ENCODE assay signal across 5 worm cellular contexts in genomic region chrX:6091967-6092366, ce11.
TF ChIP-seq lines count a peak whose summit lies in the region.

Gene hsp-3, minus strand, starts transcription at chrX:6092124.

TF ChIP-seq in whole organism, L1 larva, 84 proteins besides CTCF, POLR2A, EP300 and RAD21 (continues in another document):
- TF ChIP-seq irx-1 (tag; optimal IDR thresholded peaks at IDR 0.05; lab: Kevin White, UChicago) (peak; percentile 91), pqm-1 (tag; optimal IDR thresholded peaks at IDR 0.05; lab: Kevin White, UChicago) (peak; percentile 2), ceh-63 (GFP tag; optimal IDR thresholded peaks at IDR 0.05; lab: Kevin White, UChicago) (no peak), nhr-90 (tag; optimal IDR thresholded peaks at IDR 0.05; lab: Kevin White, UChicago; ENCODE audit: poor library complexity) (peak; percentile 98), tlp-1 (tag; optimal IDR thresholded peaks at IDR 0.05; lab: Kevin White, UChicago) (no peak), xbp-1 (tag; optimal IDR thresholded peaks at IDR 0.05; lab: Kevin White, UChicago) (peak; percentile 100), skn-1 (tag; optimal IDR thresholded peaks at IDR 0.05; lab: Kevin White, UChicago) (peak; percentile 96), unc-98 (GFP tag; IDR thresholded peaks at IDR 0.05; lab: Robert Waterston, UW) (peak; percentile 59; the same call in 1 of the 2 replicates), hlh-4 (tag; optimal IDR thresholded peaks at IDR 0.05; lab: Kevin White, UChicago) (peak; percentile 11), ceh-90 (tag; optimal IDR thresholded peaks at IDR 0.05; lab: Kevin White, UChicago) (no peak), lin-35 (GFP tag; optimal IDR thresholded peaks at IDR 0.05; lab: Kevin White, UChicago) (peak; percentile 87 to 92), pax-3 (tag; optimal IDR thresholded peaks at IDR 0.05; lab: Kevin White, UChicago) (peak; percentile 95), efl-3 (GFP tag; optimal IDR thresholded peaks at IDR 0.05; lab: Kevin White, UChicago) (peak; percentile 49), dpl-1 (GFP tag; optimal IDR thresholded peaks at IDR 0.05; lab: Kevin White, UChicago) (peak; percentile 67 to 80 (median 68)), grh-1 (GFP tag; IDR thresholded peaks at IDR 0.05; lab: Robert Waterston, UW) (peak; percentile 99), nhr-47 (tag; optimal IDR thresholded peaks at IDR 0.05; lab: Kevin White, UChicago) (peak; percentile 97), nhr-28 (tag; optimal IDR thresholded peaks at IDR 0.05; lab: Kevin White, UChicago) (no peak), hlh-17 (GFP tag; optimal IDR thresholded peaks at IDR 0.05; lab: Kevin White, UChicago; ENCODE audit: borderline replicate concordance) (no peak)

TF ChIP-seq in whole organism, L3 larva, 47 proteins besides CTCF, POLR2A, EP300 and RAD21 (continues in another document):
- TF ChIP-seq pqm-1 (tag; optimal IDR thresholded peaks at IDR 0.05; lab: Kevin White, UChicago) (peak; percentile 89), fkh-10 (GFP tag; optimal IDR thresholded peaks at IDR 0.05; lab: Kevin White, UChicago) (peak; percentile 28), lin-39 (tag; optimal IDR thresholded peaks at IDR 0.05; lab: Kevin White, UChicago) (peak; percentile 98), nfya-1 (tag; optimal IDR thresholded peaks at IDR 0.05; lab: Kevin White, UChicago; ENCODE audit: insufficient read depth) (peak; percentile 100), nhr-43 (tag; optimal IDR thresholded peaks at IDR 0.05; lab: Kevin White, UChicago; ENCODE audit: poor library complexity, severe bottlenecking) (peak; percentile 88), ZK546.5 (tag; optimal IDR thresholded peaks at IDR 0.05; lab: Kevin White, UChicago) (no peak), egl-27 (tag; optimal IDR thresholded peaks at IDR 0.05; lab: Kevin White, UChicago) (peak; percentile 52), daf-12 (tag; optimal IDR thresholded peaks at IDR 0.05; lab: Kevin White, UChicago) (no peak), aly-2 (tag; optimal IDR thresholded peaks at IDR 0.05; lab: Kevin White, UChicago) (no peak), nhr-25 (tag; optimal IDR thresholded peaks at IDR 0.05; lab: Kevin White, UChicago) (peak; percentile 99), hmg-11 (tag; optimal IDR thresholded peaks at IDR 0.05; lab: Kevin White, UChicago) (peak; percentile 94), nhr-67 (tag; optimal IDR thresholded peaks at IDR 0.05; lab: Kevin White, UChicago) (no peak), jun-1 (tag; optimal IDR thresholded peaks at IDR 0.05; lab: Kevin White, UChicago) (peak; percentile 97), R02D3.7 (tag; optimal IDR thresholded peaks at IDR 0.05; lab: Kevin White, UChicago) (peak; percentile 80), lin-15B (tag; optimal IDR thresholded peaks at IDR 0.05; lab: Kevin White, UChicago) (peak; percentile 95), sea-2 (GFP tag; optimal IDR thresholded peaks at IDR 0.05; lab: Kevin White, UChicago) (peak; percentile 37), nhr-28 (tag; optimal IDR thresholded peaks at IDR 0.05; lab: Kevin White, UChicago) (no peak), fkh-2 (tag; optimal IDR thresholded peaks at IDR 0.05; lab: Kevin White, UChicago) (no peak), lsy-12 (tag; optimal IDR thresholded peaks at IDR 0.05; lab: Kevin White, UChicago) (peak; percentile 99)

TF ChIP-seq in whole organism, early embryonic, 17 proteins besides CTCF, POLR2A, EP300 and RAD21:
- TF ChIP-seq aly-1 (tag; optimal IDR thresholded peaks at IDR 0.05; lab: Kevin White, UChicago) (peak; percentile 55), scrt-1 (GFP tag; IDR thresholded peaks at IDR 0.05; lab: Robert Waterston, UW) (no peak), ama-1 (optimal IDR thresholded peaks at IDR 0.05; lab: Kevin White, UChicago) (no peak), F13C5.2 (tag; optimal IDR thresholded peaks at IDR 0.05; lab: Kevin White, UChicago) (peak; percentile 74), tbx-37 (GFP tag; conservative IDR thresholded peaks at IDR 0.05; lab: Robert Waterston, UW) (peak; percentile 47), pes-1 (GFP tag; IDR thresholded peaks at IDR 0.05; lab: Robert Waterston, UW) (no peak), tbx-11 (GFP tag; IDR thresholded peaks at IDR 0.05; lab: Robert Waterston, UW) (peak; percentile 51; the same call in 1 of the 2 replicates), hmg-4 (GFP tag; optimal IDR thresholded peaks at IDR 0.05; lab: Kevin White, UChicago) (peak; percentile 48), ets-7 (tag; optimal IDR thresholded peaks at IDR 0.05; lab: Kevin White, UChicago) (peak; percentile 5), hmbx-1 (tag; optimal IDR thresholded peaks at IDR 0.05; lab: Kevin White, UChicago) (no peak), ceh-13 (GFP tag; optimal IDR thresholded peaks at IDR 0.05; lab: Kevin White, UChicago) (no peak), hnd-1 (tag; optimal IDR thresholded peaks at IDR 0.05; lab: Kevin White, UChicago) (no peak), sea-1 (GFP tag; conservative IDR thresholded peaks at IDR 0.05; lab: Robert Waterston, UW) (0 out of 2 replicates have a peak, but pooled peaks have one; percentile 69), tra-4 (tag; optimal IDR thresholded peaks at IDR 0.05; lab: Kevin White, UChicago) (peak; percentile 39), flt-1 (GFP tag; IDR thresholded peaks at IDR 0.05; lab: Robert Waterston, UW) (0 out of 2 replicates have a peak, but pooled peaks have one; percentile 36), B0310.2 (tag; optimal IDR thresholded peaks at IDR 0.05; lab: Kevin White, UChicago) (peak; percentile 49), ceh-36 (tag; optimal IDR thresholded peaks at IDR 0.05; lab: Kevin White, UChicago) (no peak)

TF ChIP-seq in whole organism, midembryonic, 9 proteins besides CTCF, POLR2A, EP300 and RAD21:
- TF ChIP-seq med-1 (GFP tag; optimal IDR thresholded peaks at IDR 0.05; lab: Kevin White, UChicago; ENCODE audit: insufficient read depth): no peak
- TF ChIP-seq T22C8.4 (GFP tag; IDR thresholded peaks at IDR 0.05; lab: Robert Waterston, UW): no peak
- TF ChIP-seq cog-1 (tag; optimal IDR thresholded peaks at IDR 0.05; lab: Kevin White, UChicago): peak; percentile 82
- peak; percentile 91 for TF ChIP-seq flt-1 (GFP tag; IDR thresholded peaks at IDR 0.05; lab: Robert Waterston, UW)
- no peak for TF ChIP-seq klf-2 (GFP tag; conservative IDR thresholded peaks at IDR 0.05; lab: Robert Waterston, UW)
- 0 out of 2 replicates have a peak, but pooled peaks have one; percentile 14 for TF ChIP-seq tab-1 (GFP tag; IDR thresholded peaks at IDR 0.05; lab: Robert Waterston, UW)
- no peak for TF ChIP-seq ztf-29 (GFP tag; IDR thresholded peaks at IDR 0.05; lab: Robert Waterston, UW)
- no peak for TF ChIP-seq ref-1 (GFP tag; conservative IDR thresholded peaks at IDR 0.05; lab: Robert Waterston, UW)
- TF ChIP-seq ztf-23 (GFP tag; IDR thresholded peaks at IDR 0.05; lab: Robert Waterston, UW): peak; percentile 70; the same call in 1 of the 2 replicates

TF ChIP-seq in whole organism, young adult, 124 proteins besides CTCF, POLR2A, EP300 and RAD21 (continues in another document):
- TF ChIP-seq attf-5 (GFP tag; optimal IDR thresholded peaks at IDR 0.05; lab: Kevin White, UChicago) (peak; percentile 96), ekl-4 (GFP tag; IDR thresholded peaks at IDR 0.05; lab: Robert Waterston, UW) (peak; percentile 95), B0336.3 (GFP tag; IDR thresholded peaks at IDR 0.05; lab: Robert Waterston, UW) (peak; percentile 98), cebp-2 (GFP tag; IDR thresholded peaks at IDR 0.05; lab: Robert Waterston, UW) (no peak), Y56A3A.18 (GFP tag; IDR thresholded peaks at IDR 0.05; lab: Robert Waterston, UW) (peak; percentile 80), B0035.1 (tag; optimal IDR thresholded peaks at IDR 0.05; lab: Kevin White, UChicago) (peak; percentile 78), ceh-58 (GFP tag; IDR thresholded peaks at IDR 0.05; lab: Robert Waterston, UW) (no peak), zfh-2 (GFP tag; conservative IDR thresholded peaks at IDR 0.05; lab: Robert Waterston, UW) (peak; percentile 100), aptf-2 (GFP tag; conservative IDR thresholded peaks at IDR 0.05; lab: Robert Waterston, UW) (peak; percentile 35; the same call in 1 of the 2 replicates), hmg-20 (GFP tag; IDR thresholded peaks at IDR 0.05; lab: Robert Waterston, UW) (no peak), lir-1 (GFP tag; conservative IDR thresholded peaks at IDR 0.05; lab: Robert Waterston, UW) (peak; percentile 95), sea-2 (GFP tag; IDR thresholded peaks at IDR 0.05; lab: Robert Waterston, UW) (peak; percentile 84; the same call in 1 of the 2 replicates), gei-17 (GFP tag; optimal IDR thresholded peaks at IDR 0.05; lab: Kevin White, UChicago) (peak; percentile 85), cebp-1 (GFP tag; IDR thresholded peaks at IDR 0.05; lab: Robert Waterston, UW) (peak; percentile 84), cebp-1 (tag; optimal IDR thresholded peaks at IDR 0.05; lab: Kevin White, UChicago) (peak; percentile 93), lin-35 (GFP tag; optimal IDR thresholded peaks at IDR 0.05; lab: Kevin White, UChicago) (peak in 1 of 3 experiments; percentile 86), F39B2.1 (GFP tag; IDR thresholded peaks at IDR 0.05; lab: Robert Waterston, UW) (0 out of 2 replicates have a peak, but pooled peaks have one; percentile 42), attf-3 (GFP tag; conservative IDR thresholded peaks at IDR 0.05; lab: Robert Waterston, UW) (0 out of 2 replicates have a peak, but pooled peaks have one; percentile 15), chd-7 (tag; optimal IDR thresholded peaks at IDR 0.05; lab: Kevin White, UChicago) (peak; percentile 96), ceh-91 (GFP tag; IDR thresholded peaks at IDR 0.05; lab: Robert Waterston, UW) (no peak), F52B5.7 (tag; optimal IDR thresholded peaks at IDR 0.05; lab: Kevin White, UChicago) (peak; percentile 76), mes-4 (tag; optimal IDR thresholded peaks at IDR 0.05; lab: Kevin White, UChicago) (no peak), ztf-25 (GFP tag; IDR thresholded peaks at IDR 0.05; lab: Robert Waterston, UW) (no peak), lag-1 (GFP tag; IDR thresholded peaks at IDR 0.05; lab: Robert Waterston, UW) (no peak), F49E8.2 (tag; optimal IDR thresholded peaks at IDR 0.05; lab: Kevin White, UChicago; ENCODE audit: insufficient read depth) (no peak), C06A6.2 (GFP tag; conservative IDR thresholded peaks at IDR 0.05; lab: Robert Waterston, UW) (peak; percentile 88), F10E7.11 (tag; optimal IDR thresholded peaks at IDR 0.05; lab: Kevin White, UChicago) (no peak), F57C9.4 (tag; optimal IDR thresholded peaks at IDR 0.05; lab: Kevin White, UChicago) (peak; percentile 11), rec-8 (tag; optimal IDR thresholded peaks at IDR 0.05; lab: Kevin White, UChicago) (peak in 1 of 2 experiments; percentile 10), madf-3 (GFP tag; IDR thresholded peaks at IDR 0.05; lab: Robert Waterston, UW) (peak; percentile 97), sdz-38 (tag; optimal IDR thresholded peaks at IDR 0.05; lab: Kevin White, UChicago) (no peak), hlh-26 (GFP tag; conservative IDR thresholded peaks at IDR 0.05; lab: Robert Waterston, UW) (no peak), pha-4 (tag; optimal IDR thresholded peaks at IDR 0.05; lab: Kevin White, UChicago) (peak; percentile 78), B0261.1 (tag; optimal IDR thresholded peaks at IDR 0.05; lab: Kevin White, UChicago) (peak; percentile 33)

Comparison
In these comparisons a context has a peak if more than half of its experiments do, and no peak if none do; other contexts are left out.
1. Of the 8 proteins assayed by ChIP-seq in both whole organism, young adult and whole organism, L1 larva: peak only in whole organism, young adult: unc-62; only in whole organism, L1 larva: dpl-1, efl-1 and unc-130; in both: nhr-90 and snpc-4; in neither: 1; mixed calls (peak in some experiments, not most) for 1.